Worm (Caenorhabditis elegans): ENCODE results near the gene Y75B8A.32.

DNA sequence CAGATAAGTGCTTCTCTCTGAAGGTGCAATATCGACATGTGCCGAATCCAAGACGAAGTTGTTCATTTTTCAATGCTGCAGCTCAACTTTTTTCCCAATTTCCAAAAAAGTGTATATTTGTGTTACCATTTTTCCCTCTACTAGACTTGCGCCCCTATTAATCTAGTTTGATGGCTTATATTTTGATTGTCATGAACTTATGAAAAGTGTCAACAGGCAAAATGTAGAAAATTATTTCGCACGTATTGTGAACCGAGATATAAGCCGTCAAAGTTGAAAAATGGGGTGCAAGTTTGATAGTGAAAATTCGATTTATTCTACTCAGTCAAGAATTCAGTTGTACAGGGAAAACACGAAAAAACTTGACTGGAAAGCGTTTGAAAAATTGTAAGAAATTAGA, at the start of gene Y75B8A.32:
- TF ChIP-seq ceh-82 (tag; optimal IDR thresholded peaks at IDR 0.05) = no peak
- TF ChIP-seq ztf-11 (tag; optimal IDR thresholded peaks at IDR 0.05) = no peak
- TF ChIP-seq F13H6.1 (tag; optimal IDR thresholded peaks at IDR 0.05) = no peak
- no peak for TF ChIP-seq elt-1 (tag; optimal IDR thresholded peaks at IDR 0.05)
- TF ChIP-seq ama-1 (optimal IDR thresholded peaks at IDR 0.05) = no peak
- no peak for TF ChIP-seq alr-1 (tag; optimal IDR thresholded peaks at IDR 0.05)
- TF ChIP-seq nhr-10 (tag; optimal IDR thresholded peaks at IDR 0.05) = no peak
- no peak for TF ChIP-seq R02D3.7 (tag; optimal IDR thresholded peaks at IDR 0.05)
- no peak for TF ChIP-seq lsy-2 (tag; optimal IDR thresholded peaks at IDR 0.05)
- no peak for TF ChIP-seq nhr-21 (tag; optimal IDR thresholded peaks at IDR 0.05)
- TF ChIP-seq egl-27 (tag; optimal IDR thresholded peaks at IDR 0.05) = no peak
- no peak for TF ChIP-seq aly-2 (tag; optimal IDR thresholded peaks at IDR 0.05)
- TF ChIP-seq nhr-237 (tag; optimal IDR thresholded peaks at IDR 0.05) = no peak
- TF ChIP-seq sem-4 (tag; optimal IDR thresholded peaks at IDR 0.05) = no peak

Measured in whole organism, L2 larva.